Fruit fly (Drosophila melanogaster): ENCODE measurements around the gene Snx17.

The Snx17 gene

DNA sequence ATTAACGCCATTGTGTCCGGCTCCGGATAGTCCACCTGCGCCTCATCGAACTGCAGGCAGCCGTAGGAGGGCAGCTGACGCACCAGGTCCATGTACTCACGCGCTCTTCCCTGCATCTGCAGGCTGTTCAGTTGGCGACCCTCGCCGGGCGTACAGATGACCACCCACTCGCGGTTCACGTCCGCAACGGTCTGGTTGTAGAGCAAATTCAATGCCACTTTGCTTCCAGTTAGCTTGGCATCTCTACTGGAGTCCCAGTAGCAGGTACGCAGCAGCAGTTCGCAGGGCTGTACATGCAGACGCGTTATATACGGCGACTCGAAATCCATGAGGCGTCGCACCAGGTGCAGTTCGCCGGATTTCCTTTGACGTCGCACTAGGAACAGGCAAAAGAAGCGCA is 821 bp downstream of the Snx17 start:
- TF ChIP-seq ttk (optimal IDR thresholded peaks at IDR 0.05): peak; percentile 87
- TF ChIP-seq Sin3A (optimal IDR thresholded peaks at IDR 0.05): no peak

DNA sequence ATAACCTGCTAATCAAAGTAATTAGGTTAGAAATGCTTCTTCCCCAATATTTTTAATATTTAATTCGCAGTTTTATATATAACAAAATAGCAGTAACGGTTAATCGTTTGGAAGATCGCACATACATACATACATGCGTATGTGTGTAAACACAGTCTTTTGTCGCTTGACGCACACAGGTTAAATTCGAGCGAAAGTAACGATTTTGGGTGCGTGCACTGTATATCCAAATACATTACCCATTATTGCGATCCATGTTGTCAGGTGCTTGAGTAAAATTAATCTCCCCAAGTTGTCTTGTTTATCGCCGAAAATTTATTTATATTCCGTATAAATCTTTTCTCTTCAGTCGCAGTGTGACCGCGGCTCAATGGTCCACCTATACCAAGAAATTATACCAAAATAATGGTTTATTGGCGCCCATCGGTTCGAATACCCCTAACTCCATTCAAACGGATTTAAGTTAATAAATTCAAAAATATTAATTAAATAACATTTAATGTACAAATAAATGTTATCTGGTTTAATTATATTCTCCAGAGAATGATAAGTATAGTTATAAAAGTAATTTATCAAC is 2.7 kb downstream of the Snx17 start, which contains the start of gene CG34159:
CG34159 (minus strand) TSS at position 385 of the 577 bp plus-strand sequence.
- TF ChIP-seq ttk (optimal IDR thresholded peaks at IDR 0.05): no peak
- no peak for TF ChIP-seq insv (optimal IDR thresholded peaks at IDR 0.05)
- no peak for TF ChIP-seq Sin3A (optimal IDR thresholded peaks at IDR 0.05)
- no peak for TF ChIP-seq Myc (optimal IDR thresholded peaks at IDR 0.05)
- TF ChIP-seq psq (optimal IDR thresholded peaks at IDR 0.05): no peak
- TF ChIP-seq h (optimal IDR thresholded peaks at IDR 0.05): no peak

DNA sequence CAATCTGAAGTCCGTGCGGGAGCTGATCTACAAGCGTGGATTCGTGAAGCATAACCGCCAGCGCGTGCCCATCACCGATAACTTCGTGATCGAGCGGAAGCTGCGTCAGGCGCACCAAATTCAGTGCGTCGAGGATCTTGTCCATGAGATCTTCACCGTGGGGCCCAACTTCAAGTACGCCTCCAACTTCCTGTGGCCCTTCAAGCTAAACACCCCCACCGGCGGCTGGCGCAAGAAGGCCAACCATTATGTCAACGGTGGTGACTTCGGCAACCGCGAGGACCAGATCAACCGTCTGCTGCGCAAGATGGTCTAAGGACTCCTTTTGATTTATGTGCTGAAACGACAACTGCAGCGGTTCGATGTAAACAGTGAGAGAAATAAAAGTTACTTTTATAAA is 5.0 kb downstream of the Snx17 start:
- no peak for TF ChIP-seq Sin3A (optimal IDR thresholded peaks at IDR 0.05)
- no peak for TF ChIP-seq Myc (optimal IDR thresholded peaks at IDR 0.05)
- TF ChIP-seq insv (optimal IDR thresholded peaks at IDR 0.05): no peak
- no peak for TF ChIP-seq psq (optimal IDR thresholded peaks at IDR 0.05)
- TF ChIP-seq h (optimal IDR thresholded peaks at IDR 0.05): no peak
- no peak for TF ChIP-seq ttk (optimal IDR thresholded peaks at IDR 0.05)

DNA sequence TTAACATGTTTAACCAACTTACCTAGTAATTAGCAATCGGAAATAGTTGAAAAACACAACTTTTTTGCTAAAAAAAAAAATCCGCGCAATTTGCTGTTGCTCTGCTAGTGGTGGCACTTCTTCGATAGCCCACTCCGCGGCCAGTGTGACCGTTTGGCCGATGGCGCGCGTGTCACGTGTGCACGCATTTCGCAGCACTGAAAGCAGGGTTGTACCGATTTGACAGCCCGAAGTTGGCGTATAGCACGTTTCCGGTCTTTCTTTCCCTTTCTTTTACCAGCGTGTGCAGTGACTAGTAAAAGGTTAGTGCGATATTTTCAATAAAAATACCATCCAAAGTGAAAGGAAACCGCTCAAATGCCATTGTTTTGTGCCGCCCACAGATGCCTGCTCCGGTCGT is 5.9 kb downstream of the Snx17 start, which contains the start of the genes Ripalpha and RpL7:
Ripalpha (minus strand) TSS at position 128 of the 400 bp plus-strand sequence.
RpL7 (plus strand) TSS at position 158 of the 400 bp plus-strand sequence.
- TF ChIP-seq Sin3A (optimal IDR thresholded peaks at IDR 0.05): no peak
- TF ChIP-seq ttk (optimal IDR thresholded peaks at IDR 0.05): no peak
- TF ChIP-seq Myc (optimal IDR thresholded peaks at IDR 0.05): no peak
- TF ChIP-seq psq (optimal IDR thresholded peaks at IDR 0.05): no peak
- TF ChIP-seq h (optimal IDR thresholded peaks at IDR 0.05): no peak
- no peak for TF ChIP-seq insv (optimal IDR thresholded peaks at IDR 0.05)

DNA sequence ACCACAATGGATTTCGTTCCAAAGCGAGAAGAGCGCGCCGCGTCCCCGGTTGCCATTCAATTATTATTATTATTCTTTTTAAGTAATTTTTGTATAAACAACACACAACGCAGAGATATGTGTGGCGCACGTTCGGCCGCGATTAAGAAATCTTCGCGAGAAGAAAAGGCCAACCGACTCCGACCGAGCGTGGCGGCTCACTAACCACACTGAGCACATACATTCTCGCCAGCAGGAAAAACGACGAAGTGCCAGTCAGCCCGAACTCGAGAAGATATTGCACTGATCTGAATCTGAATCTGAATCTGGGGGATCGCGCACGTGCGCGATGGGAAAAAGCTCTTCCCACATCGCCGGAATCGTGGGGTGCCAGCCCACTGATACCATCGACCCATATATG is 7.8 kb downstream of the Snx17 start, which contains the start of gene Sur:
Sur (minus strand) TSS at position 207 of the 400 bp plus-strand sequence.
- TF ChIP-seq psq (optimal IDR thresholded peaks at IDR 0.05): no peak
- no peak for TF ChIP-seq Myc (optimal IDR thresholded peaks at IDR 0.05)
- TF ChIP-seq h (optimal IDR thresholded peaks at IDR 0.05): no peak
- TF ChIP-seq ttk (optimal IDR thresholded peaks at IDR 0.05): no peak
- no peak for TF ChIP-seq Sin3A (optimal IDR thresholded peaks at IDR 0.05)
- TF ChIP-seq insv (optimal IDR thresholded peaks at IDR 0.05): no peak

DNA sequence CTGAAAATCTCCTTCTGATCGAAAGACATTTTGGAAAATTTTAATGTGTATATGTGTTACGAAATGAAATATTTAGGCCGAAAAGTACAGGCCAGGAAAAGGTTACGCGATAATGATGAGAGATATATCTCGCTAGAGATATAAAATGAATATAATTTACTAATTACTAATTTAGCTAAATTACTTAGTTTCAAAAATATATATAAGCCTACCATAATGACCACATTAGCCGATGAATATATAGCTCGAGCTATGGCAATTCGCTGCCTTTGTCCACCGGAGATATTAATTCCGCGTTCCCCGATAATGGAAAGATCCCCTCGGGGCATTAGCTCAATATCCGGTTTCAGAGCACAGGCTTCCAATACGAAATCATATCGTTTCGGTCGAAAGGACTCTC is 15.4 kb downstream of the Snx17 start, which contains the start of gene Fum4:
Fum4 (minus strand) TSS at position 101 of the 400 bp plus-strand sequence.
- no peak for TF ChIP-seq ttk (optimal IDR thresholded peaks at IDR 0.05)
- no peak for TF ChIP-seq insv (optimal IDR thresholded peaks at IDR 0.05)
- no peak for TF ChIP-seq Sin3A (optimal IDR thresholded peaks at IDR 0.05)
- TF ChIP-seq h (optimal IDR thresholded peaks at IDR 0.05): no peak
- no peak for TF ChIP-seq Myc (optimal IDR thresholded peaks at IDR 0.05)
- no peak for TF ChIP-seq psq (optimal IDR thresholded peaks at IDR 0.05)

DNA sequence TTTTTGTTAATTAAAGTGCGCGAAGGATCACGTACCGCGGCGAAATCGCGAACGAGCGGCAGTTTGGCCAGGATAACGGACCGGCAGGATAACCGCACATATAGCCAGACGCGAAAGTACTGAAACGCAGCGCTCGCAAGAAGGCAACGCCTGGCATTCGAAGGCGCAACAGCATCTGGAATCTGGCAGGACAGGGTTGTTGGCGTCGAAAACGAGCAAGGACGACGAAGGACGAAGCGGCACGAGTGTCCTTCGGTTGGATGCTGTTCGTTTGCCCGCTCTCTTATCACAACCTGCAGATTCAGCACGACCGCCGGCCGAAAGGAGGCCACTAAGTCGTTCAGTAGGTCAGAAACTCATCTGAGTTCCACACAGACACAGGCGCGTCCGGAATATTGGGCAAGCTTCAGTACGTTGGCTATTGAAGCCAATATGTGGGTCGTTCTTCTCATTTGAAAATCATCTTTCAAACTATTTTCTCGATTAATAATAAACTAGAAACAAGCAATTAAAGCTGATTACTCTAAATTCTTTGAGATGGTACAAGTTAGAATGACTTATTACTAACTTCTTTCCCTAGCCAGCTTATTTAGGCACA is 26.5 kb downstream of the Snx17 start, which contains the start of gene CG44153:
CG44153 (minus strand) TSS at position 75 of the 598 bp plus-strand sequence.
- TF ChIP-seq ttk (optimal IDR thresholded peaks at IDR 0.05) (no peak), Myc (optimal IDR thresholded peaks at IDR 0.05) (no peak), Sin3A (optimal IDR thresholded peaks at IDR 0.05) (no peak), psq (optimal IDR thresholded peaks at IDR 0.05) (no peak), h (optimal IDR thresholded peaks at IDR 0.05) (no peak), insv (optimal IDR thresholded peaks at IDR 0.05) (no peak)

DNA sequence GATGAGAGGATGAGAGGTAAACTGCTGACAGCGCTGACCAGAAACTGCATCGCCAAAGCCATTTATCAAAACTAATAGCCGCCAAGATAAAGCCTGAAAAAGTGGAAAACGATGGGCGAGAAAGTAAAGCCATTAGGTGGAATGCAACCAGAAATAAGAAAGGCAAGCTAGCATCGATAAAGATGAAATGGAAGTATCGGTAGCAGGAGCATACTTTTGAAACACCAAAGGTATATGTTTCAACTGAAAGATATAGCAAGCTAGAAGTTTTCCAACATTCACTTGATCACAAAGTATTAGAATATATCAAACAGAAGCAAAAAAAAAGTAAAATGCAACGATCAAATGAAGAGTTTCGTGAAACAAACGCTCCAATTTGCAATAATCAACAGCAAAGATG is 34.4 kb downstream of the Snx17 start, which contains the start of gene CG13137:
CG13137 (plus strand) TSS at position 301 of the 400 bp plus-strand sequence.
- TF ChIP-seq ttk (optimal IDR thresholded peaks at IDR 0.05) (no peak), h (optimal IDR thresholded peaks at IDR 0.05) (no peak), psq (optimal IDR thresholded peaks at IDR 0.05) (no peak), Myc (optimal IDR thresholded peaks at IDR 0.05) (no peak), Sin3A (optimal IDR thresholded peaks at IDR 0.05) (no peak), insv (optimal IDR thresholded peaks at IDR 0.05) (no peak)

Data from Kc167 (cell line).